Fruit fly (Drosophila melanogaster): Measurements from ENCODE around the gene side-IV.

Gene side-IV

dm6 chr3R:13450338-13450737, at the start of gene side-IV:
side-IV (plus strand) TSS chr3R:13450590.
- no peak for TF ChIP-seq psq (optimal IDR thresholded peaks at IDR 0.05)
- TF ChIP-seq h (optimal IDR thresholded peaks at IDR 0.05) = no peak
- no peak for TF ChIP-seq Sin3A (optimal IDR thresholded peaks at IDR 0.05)
- TF ChIP-seq Myc (optimal IDR thresholded peaks at IDR 0.05) = no peak
- no peak for TF ChIP-seq ttk (optimal IDR thresholded peaks at IDR 0.05)
- TF ChIP-seq insv (optimal IDR thresholded peaks at IDR 0.05) = no peak

- TF ChIP-seq Sin3A (optimal IDR thresholded peaks at IDR 0.05) (no peak), psq (optimal IDR thresholded peaks at IDR 0.05) (no peak), Myc (optimal IDR thresholded peaks at IDR 0.05) (no peak), h (optimal IDR thresholded peaks at IDR 0.05) (no peak), insv (optimal IDR thresholded peaks at IDR 0.05) (no peak), ttk (optimal IDR thresholded peaks at IDR 0.05) (no peak)
These were observed 49.3 kb upstream of the side-IV start for dm6 chr3R:13400902-13401721.

dm6 chr3R:13401722-13402296, 48.6 kb upstream of the side-IV start, which contains the start of gene GILT1:
GILT1 (minus strand) TSS chr3R:13401862.
- no peak for TF ChIP-seq Myc (optimal IDR thresholded peaks at IDR 0.05)
- no peak for TF ChIP-seq psq (optimal IDR thresholded peaks at IDR 0.05)
- TF ChIP-seq Sin3A (optimal IDR thresholded peaks at IDR 0.05) = no peak
- TF ChIP-seq insv (optimal IDR thresholded peaks at IDR 0.05) = no peak
- TF ChIP-seq h (optimal IDR thresholded peaks at IDR 0.05) = no peak

dm6 chr3R:13403032-13403459, 47.3 kb upstream of the side-IV start, which contains the start of gene Dpm3:
Dpm3 (minus strand) TSS chr3R:13403051.
- TF ChIP-seq h (optimal IDR thresholded peaks at IDR 0.05) = no peak
- no peak for TF ChIP-seq psq (optimal IDR thresholded peaks at IDR 0.05)
- TF ChIP-seq ttk (optimal IDR thresholded peaks at IDR 0.05) = no peak
- no peak for TF ChIP-seq Myc (optimal IDR thresholded peaks at IDR 0.05)
- TF ChIP-seq insv (optimal IDR thresholded peaks at IDR 0.05) = no peak
- TF ChIP-seq Sin3A (optimal IDR thresholded peaks at IDR 0.05) = no peak

- TF ChIP-seq insv (optimal IDR thresholded peaks at IDR 0.05) (no peak), Sin3A (optimal IDR thresholded peaks at IDR 0.05) (no peak), ttk (optimal IDR thresholded peaks at IDR 0.05) (no peak), psq (optimal IDR thresholded peaks at IDR 0.05) (no peak), h (optimal IDR thresholded peaks at IDR 0.05) (no peak), Myc (optimal IDR thresholded peaks at IDR 0.05) (no peak)
These were observed 45.4 kb upstream of the side-IV start, which contains the start of gene yellow-e3 for dm6 chr3R:13404841-13405441. yellow-e3 (minus strand) TSS chr3R:13404870.

dm6 chr3R:13406898-13407297, 43.5 kb upstream of the side-IV start, which contains the start of gene yellow-e2:
yellow-e2 (minus strand) TSS chr3R:13406998.
- TF ChIP-seq Myc (optimal IDR thresholded peaks at IDR 0.05) = no peak
- TF ChIP-seq psq (optimal IDR thresholded peaks at IDR 0.05) = no peak
- no peak for TF ChIP-seq Sin3A (optimal IDR thresholded peaks at IDR 0.05)
- TF ChIP-seq h (optimal IDR thresholded peaks at IDR 0.05) = no peak
- TF ChIP-seq ttk (optimal IDR thresholded peaks at IDR 0.05) = no peak

dm6 chr3R:13412704-13413103, 37.7 kb upstream of the side-IV start:
- TF ChIP-seq psq (optimal IDR thresholded peaks at IDR 0.05) (no peak), insv (optimal IDR thresholded peaks at IDR 0.05) (no peak), Sin3A (optimal IDR thresholded peaks at IDR 0.05) (no peak), ttk (optimal IDR thresholded peaks at IDR 0.05) (no peak), h (optimal IDR thresholded peaks at IDR 0.05) (no peak), Myc (optimal IDR thresholded peaks at IDR 0.05) (no peak)

- TF ChIP-seq ttk (optimal IDR thresholded peaks at IDR 0.05) = no peak
- no peak for TF ChIP-seq Sin3A (optimal IDR thresholded peaks at IDR 0.05)
- TF ChIP-seq Myc (optimal IDR thresholded peaks at IDR 0.05) = no peak
- no peak for TF ChIP-seq h (optimal IDR thresholded peaks at IDR 0.05)
- TF ChIP-seq psq (optimal IDR thresholded peaks at IDR 0.05) = no peak
- TF ChIP-seq insv (optimal IDR thresholded peaks at IDR 0.05) = no peak
These were observed 35.2 kb upstream of the side-IV start, which contains the start of gene yellow-e for dm6 chr3R:13415186-13415585. yellow-e (minus strand) TSS chr3R:13415286.

dm6 chr3R:13417067-13417595, 33.3 kb upstream of the side-IV start:
- TF ChIP-seq psq (optimal IDR thresholded peaks at IDR 0.05) (no peak), insv (optimal IDR thresholded peaks at IDR 0.05) (no peak), ttk (optimal IDR thresholded peaks at IDR 0.05) (no peak), Myc (optimal IDR thresholded peaks at IDR 0.05) (no peak), Sin3A (optimal IDR thresholded peaks at IDR 0.05) (no peak), h (optimal IDR thresholded peaks at IDR 0.05) (no peak)

- TF ChIP-seq Sin3A (optimal IDR thresholded peaks at IDR 0.05) (no peak), Myc (optimal IDR thresholded peaks at IDR 0.05) (no peak), psq (optimal IDR thresholded peaks at IDR 0.05) (no peak), ttk (optimal IDR thresholded peaks at IDR 0.05) (no peak), h (optimal IDR thresholded peaks at IDR 0.05) (no peak), insv (optimal IDR thresholded peaks at IDR 0.05) (no peak)
These were observed 30.4 kb upstream of the side-IV start, which contains the start of gene Ir87a for dm6 chr3R:13419979-13420378. Ir87a (plus strand) TSS chr3R:13420279.

- no peak for TF ChIP-seq insv (optimal IDR thresholded peaks at IDR 0.05)
- no peak for TF ChIP-seq h (optimal IDR thresholded peaks at IDR 0.05)
- TF ChIP-seq psq (optimal IDR thresholded peaks at IDR 0.05) = no peak
- no peak for TF ChIP-seq Myc (optimal IDR thresholded peaks at IDR 0.05)
- no peak for TF ChIP-seq Sin3A (optimal IDR thresholded peaks at IDR 0.05)
- TF ChIP-seq ttk (optimal IDR thresholded peaks at IDR 0.05) = no peak
These were observed 28.2 kb upstream of the side-IV start for dm6 chr3R:13422178-13422577.

Data from Kc167 (cell line).